Fruit fly (Drosophila melanogaster): ENCODE data around the gene eIF4E3.
A peak's percentile ranks its signal among the peaks of the same experiment; 100 is the strongest.

Gene eIF4E3

DNA sequence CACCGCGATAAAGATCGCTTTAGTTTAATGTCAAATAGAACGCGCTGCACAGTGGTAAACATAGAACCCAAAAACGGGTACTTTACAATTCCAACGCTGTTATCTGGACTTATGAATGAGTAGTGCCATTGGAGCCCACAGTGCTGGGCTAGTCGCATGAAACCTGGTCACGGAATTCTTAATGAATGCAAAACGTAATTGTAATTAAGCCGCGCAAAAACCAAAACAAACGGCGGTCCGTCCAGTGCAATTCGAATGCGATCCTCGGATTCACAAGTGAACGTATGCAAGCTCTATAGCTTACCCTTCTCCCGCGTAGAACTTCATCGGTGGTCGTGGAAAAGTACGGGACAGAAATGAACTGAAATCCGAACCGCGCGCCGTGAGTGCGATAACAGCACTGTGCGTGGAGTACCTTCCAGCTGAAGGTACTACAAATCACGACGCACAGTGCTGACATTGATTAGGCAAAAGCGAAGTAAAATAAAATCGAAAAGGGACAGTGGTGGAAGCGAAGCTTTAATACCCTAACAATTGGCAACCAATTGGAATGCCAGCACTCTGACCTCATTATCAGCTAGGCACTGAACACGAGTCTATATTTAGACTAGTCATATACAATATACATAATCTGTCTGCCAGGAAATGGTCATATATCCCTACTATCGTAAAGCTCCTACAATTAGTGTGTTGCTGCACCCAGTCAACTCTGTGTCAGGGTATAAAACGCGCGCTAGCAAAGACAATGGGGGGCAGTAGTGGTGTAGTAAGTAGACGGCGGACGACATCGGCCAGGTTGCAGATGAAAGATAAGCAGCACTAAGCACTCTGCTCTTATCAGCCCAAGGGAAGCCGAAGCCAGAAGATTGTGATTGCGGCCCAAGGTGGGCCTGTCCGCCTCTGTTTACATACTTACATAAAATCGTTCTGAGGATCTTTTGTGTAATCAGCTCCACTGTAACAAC is 43.5 kb upstream of the eIF4E3 start (continued):
- 0 out of 2 replicates have a peak, but pooled peaks have one; percentile 25 for TF ChIP-seq Awh (GFP tag; IDR thresholded peaks at IDR 0.05)
- TF ChIP-seq ara (GFP tag; IDR thresholded peaks at IDR 0.05), result peak; percentile 46; the same call in 1 of the 2 replicates
- no peak for TF ChIP-seq sima (GFP tag; optimal IDR thresholded peaks at IDR 0.05)
- TF ChIP-seq CG17385 (GFP tag; optimal IDR thresholded peaks at IDR 0.05), result peak; percentile 33
- no peak for TF ChIP-seq CG16779 (GFP tag; IDR thresholded peaks at IDR 0.05)
- TF ChIP-seq odd (GFP tag; optimal IDR thresholded peaks at IDR 0.05), result peak; percentile 41
- TF ChIP-seq CG2129 (GFP tag; IDR thresholded peaks at IDR 0.05; ENCODE audit: partially characterized antibody), result no peak
- TF ChIP-seq CG7372 (GFP tag; IDR thresholded peaks at IDR 0.05), result 0 out of 2 replicates have a peak, but pooled peaks have one; percentile 27
- peak; percentile 54; the same call in 2 of the 3 replicates for TF ChIP-seq CG34422 (GFP tag; IDR thresholded peaks at IDR 0.05)
- TF ChIP-seq CG1529 (GFP tag; optimal IDR thresholded peaks at IDR 0.05), result peak; percentile 2
- peak; percentile 27 for TF ChIP-seq CG9727 (GFP tag; optimal IDR thresholded peaks at IDR 0.05)
- peak; percentile 70 for TF ChIP-seq Nf-YC (tag; optimal IDR thresholded peaks at IDR 0.05)
- no peak for TF ChIP-seq gce (GFP tag; IDR thresholded peaks at IDR 0.05)
- no peak for TF ChIP-seq CG7271 (tag; optimal IDR thresholded peaks at IDR 0.05)
- no peak for TF ChIP-seq ab (GFP tag; optimal IDR thresholded peaks at IDR 0.05)
- peak; percentile 10 for TF ChIP-seq CG12299 (tag; optimal IDR thresholded peaks at IDR 0.05)
- no peak for TF ChIP-seq aop (GFP tag; IDR thresholded peaks at IDR 0.05)
- TF ChIP-seq Mrtf (GFP tag; IDR thresholded peaks at IDR 0.05), result no peak
- peak; percentile 3 for TF ChIP-seq Bdp1 (GFP tag; optimal IDR thresholded peaks at IDR 0.05)
- peak; percentile 2 for TF ChIP-seq D (optimal IDR thresholded peaks at IDR 0.05)
- TF ChIP-seq D (GFP tag; optimal IDR thresholded peaks at IDR 0.05), result peak; percentile 22
- TF ChIP-seq Hr3 (GFP tag; optimal IDR thresholded peaks at IDR 0.05), result peak; percentile 42
- no peak for TF ChIP-seq CG12236 (GFP tag; optimal IDR thresholded peaks at IDR 0.05)
- peak; percentile 2 for TF ChIP-seq her (GFP tag; optimal IDR thresholded peaks at IDR 0.05)
- TF ChIP-seq E2f1 (GFP tag; IDR thresholded peaks at IDR 0.05), result peak; percentile 52
- peak; percentile 55; the same call in 1 of the 2 replicates for TF ChIP-seq Ada2b (GFP tag; IDR thresholded peaks at IDR 0.05)
- TF ChIP-seq CG18262 (tag; optimal IDR thresholded peaks at IDR 0.05), result peak; percentile 31
- TF ChIP-seq CG13894 (tag; optimal IDR thresholded peaks at IDR 0.05), result no peak
- TF ChIP-seq zfh2 (GFP tag; optimal IDR thresholded peaks at IDR 0.05), result peak; percentile 46
- no peak for TF ChIP-seq NC2α (GFP tag; optimal IDR thresholded peaks at IDR 0.05)
- no peak for TF ChIP-seq CG4707 (GFP tag; optimal IDR thresholded peaks at IDR 0.05)
- TF ChIP-seq CG8944 (GFP tag; optimal IDR thresholded peaks at IDR 0.05), result peak; percentile 49
- TF ChIP-seq CG18476 (GFP tag; optimal IDR thresholded peaks at IDR 0.05), result peak; percentile 31
- no peak for TF ChIP-seq abd-A (tag; optimal IDR thresholded peaks at IDR 0.05)
- TF ChIP-seq Dad (GFP tag; optimal IDR thresholded peaks at IDR 0.05), result no peak
- peak; percentile 62 for TF ChIP-seq gem (tag; optimal IDR thresholded peaks at IDR 0.05)
- TF ChIP-seq onecut (GFP tag; IDR thresholded peaks at IDR 0.05), result no peak
- TF ChIP-seq CG17612 (GFP tag; IDR thresholded peaks at IDR 0.05), result no peak
- TF ChIP-seq dmrt11E (tag; optimal IDR thresholded peaks at IDR 0.05), result no peak
- TF ChIP-seq CG17568 (GFP tag; optimal IDR thresholded peaks at IDR 0.05), result no peak
- peak; percentile 38 for TF ChIP-seq CG7556 (GFP tag; optimal IDR thresholded peaks at IDR 0.05)
- TF ChIP-seq Xrp1 (GFP tag; IDR thresholded peaks at IDR 0.05), result peak; percentile 41; the same call in 1 of the 2 replicates
- TF ChIP-seq peb (GFP tag; IDR thresholded peaks at IDR 0.05), result peak; percentile 14; the same call in 1 of the 2 replicates
- TF ChIP-seq bab2 (GFP tag; optimal IDR thresholded peaks at IDR 0.05), result peak; percentile 37
- peak; percentile 70 for TF ChIP-seq CG1603 (tag; optimal IDR thresholded peaks at IDR 0.05)
- no peak for TF ChIP-seq Rx (GFP tag; IDR thresholded peaks at IDR 0.05)
- no peak for TF ChIP-seq Asciz (GFP tag; optimal IDR thresholded peaks at IDR 0.05)
- TF ChIP-seq cwo (GFP tag; optimal IDR thresholded peaks at IDR 0.05), result peak; percentile 79
- no peak for TF ChIP-seq pita (GFP tag; optimal IDR thresholded peaks at IDR 0.05)
